Worm (Caenorhabditis elegans) whole organism, mixed stage, embryonic: ENCODE measurements around the gene popl-1.

Experiments
- elt-1 ChIP-seq: sonication (generic microtip); optimal IDR thresholded peaks from 2 replicates; lab custom pipeline; 2017; ENCODE audit warnings: missing genetic modification characterization, mild to moderate bottlenecking, missing compliant biosample characterization, antibody characterized with exemption, moderate library complexity, borderline replicate concordance; ENCODE audit not compliant: insufficient read depth
- elt-3 ChIP-seq: fragments of 150-350 bp; optimal IDR thresholded peaks from 2 replicates; lab custom pipeline; 2014; ENCODE audit warnings: missing biosample characterization, missing genetic modification characterization
- ztf-11 ChIP-seq: fragments of 150-350 bp; optimal IDR thresholded peaks from 2 replicates; lab custom pipeline; 2014; ENCODE audit warnings: missing biosample characterization, missing genetic modification characterization

DNA sequence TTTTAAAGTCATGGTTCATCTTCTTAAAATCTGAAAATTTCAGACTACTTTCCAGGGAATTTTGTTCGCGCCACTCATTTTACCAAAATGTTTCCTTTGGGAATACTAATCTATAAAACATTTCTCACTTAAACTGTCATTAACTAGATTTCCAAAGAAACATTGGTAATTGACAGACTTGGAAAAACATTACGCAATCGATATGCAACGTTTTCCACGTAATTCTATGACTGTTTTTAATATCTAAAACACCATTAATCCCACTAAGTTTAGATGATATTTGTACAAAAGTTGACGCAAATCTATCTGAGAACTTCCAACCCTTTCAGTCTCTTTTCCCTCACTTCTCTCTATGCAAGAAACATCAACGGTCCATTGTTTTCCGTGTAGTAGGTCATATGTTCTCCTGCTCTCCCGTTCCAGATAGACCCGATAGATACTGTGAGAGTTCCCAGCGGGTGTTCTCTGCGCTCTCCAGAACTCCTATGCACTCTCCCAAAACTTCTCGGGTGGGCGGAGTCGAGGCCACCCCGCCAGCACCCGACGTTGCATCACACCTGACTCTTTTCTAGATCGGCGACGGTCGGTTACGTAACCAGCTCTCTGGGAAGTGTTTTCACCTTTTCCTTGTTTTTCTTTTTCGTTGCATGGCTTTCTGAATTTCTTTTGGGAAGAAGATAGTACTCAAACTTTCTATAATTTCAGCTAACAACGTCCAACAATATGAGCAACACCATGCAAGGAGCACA, 47.7 kb upstream of the popl-1 start, which contains the start of gene zip-8:
- TF ChIP-seq elt-1 (tag; lab: Kevin White, UChicago) (no peak), ztf-11 (tag; lab: Kevin White, UChicago) (no peak), elt-3 (tag; lab: Kevin White, UChicago) (no peak)
